Worm (Caenorhabditis elegans): ENCODE data around the gene ctsa-2.

The ctsa-2 gene

ce11 chrX:6443373-6443772 is 13.0 kb upstream of the ctsa-2 start, which contains the start of gene K10C2.7:
Gene K10C2.7, minus strand, starts transcription at chrX:6443473.
- no peak for TF ChIP-seq drap-1 (GFP tag; optimal IDR thresholded peaks at IDR 0.05)
- no peak for TF ChIP-seq lin-13 (tag; optimal IDR thresholded peaks at IDR 0.05)
- TF ChIP-seq elt-1 (tag; optimal IDR thresholded peaks at IDR 0.05; ENCODE audit: borderline replicate concordance, insufficient read depth): no peak
- no peak for TF ChIP-seq elt-3 (tag; optimal IDR thresholded peaks at IDR 0.05)
- no peak for TF ChIP-seq nhr-2 (tag; optimal IDR thresholded peaks at IDR 0.05)
- TF ChIP-seq lsy-2 (tag; optimal IDR thresholded peaks at IDR 0.05): no peak
- TF ChIP-seq lin-32 (GFP tag; optimal IDR thresholded peaks at IDR 0.05): no peak
- no peak for TF ChIP-seq pha-4 (tag; optimal IDR thresholded peaks at IDR 0.05)
- no peak for TF ChIP-seq unc-120 (tag; optimal IDR thresholded peaks at IDR 0.05; ENCODE audit: poor library complexity, severe bottlenecking)
- no peak for TF ChIP-seq tbx-8 (GFP tag; optimal IDR thresholded peaks at IDR 0.05)
- TF ChIP-seq nhr-28 (tag; optimal IDR thresholded peaks at IDR 0.05): no peak
- TF ChIP-seq unc-39 (tag; optimal IDR thresholded peaks at IDR 0.05): no peak
- no peak for TF ChIP-seq mls-2 (tag; optimal IDR thresholded peaks at IDR 0.05)
- no peak for TF ChIP-seq mep-1 (tag; optimal IDR thresholded peaks at IDR 0.05)

- TF ChIP-seq ces-1 (GFP tag; optimal IDR thresholded peaks at IDR 0.05) (no peak), zip-8 (tag; optimal IDR thresholded peaks at IDR 0.05) (no peak), nhr-12 (tag; optimal IDR thresholded peaks at IDR 0.05) (no peak)
Observed at ce11 chrX:6440464-6440863, 10.1 kb upstream of the ctsa-2 start, which contains the start of gene K10C2.14. Gene K10C2.14, minus strand, starts transcription at chrX:6440564.

DNA sequence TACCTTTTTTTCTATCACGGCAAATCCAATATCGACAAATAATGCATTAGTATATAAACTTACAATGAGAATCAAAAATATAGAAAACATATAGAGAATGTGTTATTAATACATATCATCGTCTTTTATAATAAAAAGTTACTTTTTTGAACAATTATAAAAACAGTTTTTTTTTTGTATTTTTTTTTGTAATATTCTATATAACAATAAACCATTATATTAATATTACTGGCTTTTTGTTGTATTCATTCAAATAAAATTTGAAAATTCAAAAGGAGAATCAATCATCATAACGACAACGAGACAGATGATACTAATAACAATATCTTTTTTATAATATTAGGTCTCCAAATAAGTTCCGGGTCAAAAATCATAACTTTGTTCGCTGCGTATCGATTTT is 7.1 kb upstream of the ctsa-2 start, which contains the start of gene K10C2.8:
TSS of gene K10C2.8 (minus strand) at position 101 of the 400 bp plus-strand sequence.
- TF ChIP-seq nhr-28 (tag; optimal IDR thresholded peaks at IDR 0.05): no peak
- TF ChIP-seq nhr-2 (tag; optimal IDR thresholded peaks at IDR 0.05): no peak
- TF ChIP-seq lin-13 (tag; optimal IDR thresholded peaks at IDR 0.05): no peak
- no peak for TF ChIP-seq nhr-12 (tag; optimal IDR thresholded peaks at IDR 0.05)
- no peak for TF ChIP-seq mep-1 (tag; optimal IDR thresholded peaks at IDR 0.05)
- TF ChIP-seq pha-4 (tag; optimal IDR thresholded peaks at IDR 0.05): no peak
- TF ChIP-seq nhr-237 (tag; optimal IDR thresholded peaks at IDR 0.05): no peak

DNA sequence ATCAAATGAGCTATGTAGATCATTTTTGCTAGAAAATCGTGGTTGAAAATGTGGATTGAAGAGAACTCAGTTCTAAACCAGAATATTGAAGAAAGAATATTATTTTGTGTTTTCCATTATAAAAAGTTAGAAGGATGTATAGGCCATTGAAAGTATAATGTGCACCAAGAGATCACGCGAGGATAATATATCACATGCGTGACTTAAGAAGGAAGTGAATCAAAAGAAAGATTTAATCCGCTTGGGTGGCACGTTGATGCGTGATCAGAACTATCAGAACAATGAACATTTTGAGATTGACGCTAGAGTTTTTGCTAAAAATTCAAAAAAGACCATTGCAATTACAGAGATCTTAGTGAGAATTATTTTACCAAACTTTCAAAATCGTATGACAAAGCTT is 5.4 kb upstream of the ctsa-2 start:
- TF ChIP-seq ceh-39 (tag; optimal IDR thresholded peaks at IDR 0.05): no peak

ce11 chrX:6433688-6434087 is 3.3 kb upstream of the ctsa-2 start, which contains the start of gene K10C2.2:
Gene K10C2.2, minus strand, starts transcription at chrX:6433788.
- TF ChIP-seq ces-1 (GFP tag; optimal IDR thresholded peaks at IDR 0.05) (no peak), mls-2 (tag; optimal IDR thresholded peaks at IDR 0.05) (no peak), ceh-43 (GFP tag; optimal IDR thresholded peaks at IDR 0.05) (no peak), nhr-237 (tag; optimal IDR thresholded peaks at IDR 0.05) (no peak), unc-120 (tag; optimal IDR thresholded peaks at IDR 0.05; ENCODE audit: poor library complexity, severe bottlenecking) (no peak), ham-2 (GFP tag; optimal IDR thresholded peaks at IDR 0.05) (no peak), elt-3 (tag; optimal IDR thresholded peaks at IDR 0.05) (no peak), drap-1 (GFP tag; optimal IDR thresholded peaks at IDR 0.05) (no peak)

ce11 chrX:6429552-6429951 is 858 bp downstream of the ctsa-2 start:
- TF ChIP-seq mls-2 (tag; optimal IDR thresholded peaks at IDR 0.05): no peak
- TF ChIP-seq snpc-4 (tag; optimal IDR thresholded peaks at IDR 0.05): no peak
- no peak for TF ChIP-seq ztf-11 (tag; optimal IDR thresholded peaks at IDR 0.05)
- TF ChIP-seq elt-3 (tag; optimal IDR thresholded peaks at IDR 0.05): no peak
- TF ChIP-seq zip-8 (tag; optimal IDR thresholded peaks at IDR 0.05): no peak
- TF ChIP-seq ceh-43 (GFP tag; optimal IDR thresholded peaks at IDR 0.05): no peak
- TF ChIP-seq ham-2 (GFP tag; optimal IDR thresholded peaks at IDR 0.05): no peak
- TF ChIP-seq sptf-1 (tag; optimal IDR thresholded peaks at IDR 0.05): no peak
- no peak for TF ChIP-seq lin-13 (tag; optimal IDR thresholded peaks at IDR 0.05)

- no peak for TF ChIP-seq snpc-4 (tag; optimal IDR thresholded peaks at IDR 0.05)
- TF ChIP-seq mep-1 (tag; optimal IDR thresholded peaks at IDR 0.05): no peak
- no peak for TF ChIP-seq unc-62 (GFP tag; optimal IDR thresholded peaks at IDR 0.05)
Observed at ce11 chrX:6427147-6427546, 3.3 kb downstream of the ctsa-2 start.

ce11 chrX:6420681-6421080 is 9.7 kb downstream of the ctsa-2 start, which contains the start of gene K10C2.12:
Gene K10C2.12, minus strand, starts transcription at chrX:6420781.
- TF ChIP-seq elt-3 (tag; optimal IDR thresholded peaks at IDR 0.05): no peak
- no peak for TF ChIP-seq nhr-12 (tag; optimal IDR thresholded peaks at IDR 0.05)
- TF ChIP-seq drap-1 (GFP tag; optimal IDR thresholded peaks at IDR 0.05): no peak
- no peak for TF ChIP-seq flh-1 (GFP tag; optimal IDR thresholded peaks at IDR 0.05)

Measured in whole organism, mixed stage, embryonic.